Worm (Caenorhabditis elegans) whole organism, late embryonic: Measurements from ENCODE around the gene B0334.13.

Experiments used
- C38D4.7 ChIP-seq: fragments of 200-800 bp; sonication (Bioruptor generic); optimal IDR thresholded peaks from 2 replicates; lab custom pipeline; 2018; ENCODE audit warnings: mild to moderate bottlenecking, missing genetic modification characterization, moderate library complexity, missing compliant biosample characterization
- F13H6.1 ChIP-seq: sonication (generic microtip); optimal IDR thresholded peaks from 2 replicates; lab custom pipeline; 2016; ENCODE audit warnings: missing genetic modification characterization, missing compliant biosample characterization
- K02D7.2 ChIP-seq: sonication (generic microtip); optimal IDR thresholded peaks from 2 replicates; lab custom pipeline; 2017; ENCODE audit warnings: mild to moderate bottlenecking, missing genetic modification characterization, missing compliant biosample characterization
- K09A11.1 ChIP-seq: sonication (generic microtip); optimal IDR thresholded peaks from 2 replicates; lab custom pipeline; 2017; ENCODE audit warnings: antibody characterized with exemption, mild to moderate bottlenecking, missing genetic modification characterization, missing compliant biosample characterization; ENCODE audit not compliant: insufficient read depth
- ahr-1 ChIP-seq: sonication (generic microtip); optimal IDR thresholded peaks from 2 replicates; lab custom pipeline; 2016; ENCODE audit warnings: missing genetic modification characterization, missing compliant biosample characterization
- ceh-2 ChIP-seq: sonication (generic microtip); optimal IDR thresholded peaks from 2 replicates; lab custom pipeline; 2016; ENCODE audit warnings: missing genotype, missing genetic modification characterization, missing compliant biosample characterization
- ceh-24 ChIP-seq: sonication (generic microtip); optimal IDR thresholded peaks from 2 replicates; lab custom pipeline; 2016; ENCODE audit warnings: mild to moderate bottlenecking, missing genetic modification characterization, missing compliant biosample characterization
- ceh-30 ChIP-seq: fragments of 150-350 bp; optimal IDR thresholded peaks from 2 replicates; lab custom pipeline; 2014; ENCODE audit warnings: missing biosample characterization, missing genetic modification characterization
- ceh-34 ChIP-seq: sonication (generic microtip); optimal IDR thresholded peaks from 2 replicates; lab custom pipeline; 2016; ENCODE audit warnings: mild to moderate bottlenecking, missing genetic modification characterization, missing compliant biosample characterization
- ceh-45 ChIP-seq: fragments of 200-800 bp; sonication (Bioruptor generic); IDR thresholded peaks from 2 replicates; pipeline ENCODE4 v1.3.6; 2022; ENCODE audit warnings: missing genetic modification reagents, missing genetic modification characterization, missing compliant biosample characterization
- ceh-48 ChIP-seq: sonication (generic microtip); optimal IDR thresholded peaks from 2 replicates; lab custom pipeline; 2016; ENCODE audit warnings: missing genetic modification characterization, inconsistent platforms, missing compliant biosample characterization
- ceh-6 ChIP-seq: fragments of 200-800 bp; sonication (Bioruptor generic); optimal IDR thresholded peaks from 2 replicates; lab custom pipeline; 2018; ENCODE audit warnings: mild to moderate bottlenecking, missing genetic modification characterization, missing compliant biosample characterization
- ceh-9 ChIP-seq: sonication (generic microtip); optimal IDR thresholded peaks from 2 replicates; lab custom pipeline; 2016; ENCODE audit warnings: mild to moderate bottlenecking, missing genetic modification characterization, inconsistent platforms, missing compliant biosample characterization
- che-1 ChIP-seq: sonication (generic microtip); optimal IDR thresholded peaks from 2 replicates; lab custom pipeline; 2016; ENCODE audit warnings: mild to moderate bottlenecking, missing genetic modification characterization, missing compliant biosample characterization
- dmd-4 ChIP-seq: sonication (generic microtip); optimal IDR thresholded peaks from 2 replicates; lab custom pipeline; 2016; ENCODE audit warnings: borderline replicate concordance, missing genetic modification characterization, missing compliant biosample characterization
- dve-1 ChIP-seq: sonication (generic microtip); optimal IDR thresholded peaks from 2 replicates; lab custom pipeline; 2017; ENCODE audit warnings: antibody characterized with exemption, mild to moderate bottlenecking, missing genetic modification characterization, missing compliant biosample characterization
- elt-2 ChIP-seq: sonication (generic microtip); optimal IDR thresholded peaks from 2 replicates; lab custom pipeline; 2016; ENCODE audit warnings: missing genetic modification reagents, missing genetic modification characterization, missing compliant biosample characterization
- elt-4 ChIP-seq: sonication (generic microtip); optimal IDR thresholded peaks from 2 replicates; lab custom pipeline; 2016; ENCODE audit warnings: missing genetic modification characterization, missing compliant biosample characterization
- eyg-1 ChIP-seq: sonication (generic microtip); optimal IDR thresholded peaks from 2 replicates; lab custom pipeline; 2016; ENCODE audit warnings: missing genotype, missing genetic modification characterization, missing compliant biosample characterization
- fax-1 ChIP-seq: sonication (generic microtip); optimal IDR thresholded peaks from 2 replicates; lab custom pipeline; 2016; ENCODE audit warnings: missing genotype, missing genetic modification characterization, missing compliant biosample characterization
- gmeb-2 ChIP-seq: sonication (generic microtip); optimal IDR thresholded peaks from 2 replicates; lab custom pipeline; 2016; ENCODE audit warnings: missing genetic modification characterization, inconsistent platforms, missing compliant biosample characterization
- hlh-6 ChIP-seq: sonication (generic microtip); optimal IDR thresholded peaks from 2 replicates; lab custom pipeline; 2016; ENCODE audit warnings: missing genotype, missing genetic modification characterization, missing compliant biosample characterization
- hlh-8 ChIP-seq: sonication (generic microtip); optimal IDR thresholded peaks from 2 replicates; lab custom pipeline; 2016; ENCODE audit warnings: missing genotype, missing genetic modification characterization, missing compliant biosample characterization
- madf-2 ChIP-seq: sonication (generic microtip); optimal IDR thresholded peaks from 2 replicates; lab custom pipeline; 2017; ENCODE audit warnings: missing genetic modification characterization, missing compliant biosample characterization
- mec-3 ChIP-seq: sonication (generic microtip); optimal IDR thresholded peaks from 2 replicates; lab custom pipeline; 2016; ENCODE audit warnings: borderline replicate concordance, missing genetic modification characterization, missing compliant biosample characterization
- nfya-1 ChIP-seq: sonication (generic microtip); optimal IDR thresholded peaks from 2 replicates; lab custom pipeline; 2017; ENCODE audit warnings: missing genetic modification characterization, mild to moderate bottlenecking, missing compliant biosample characterization, antibody characterized with exemption, moderate library complexity
- odd-2 ChIP-seq: sonication (generic microtip); optimal IDR thresholded peaks from 2 replicates; lab custom pipeline; 2017; ENCODE audit warnings: antibody characterized with exemption, mild to moderate bottlenecking, missing genetic modification characterization, missing compliant biosample characterization
- pag-3 ChIP-seq: sonication (generic microtip); optimal IDR thresholded peaks from 2 replicates; lab custom pipeline; 2016; ENCODE audit warnings: missing compliant biosample characterization, missing genetic modification characterization, borderline replicate concordance
- pat-9 ChIP-seq: fragments of 200-800 bp; sonication (Bioruptor generic); optimal IDR thresholded peaks from 2 replicates; lab custom pipeline; 2018; ENCODE audit warnings: mild to moderate bottlenecking, missing genetic modification characterization, moderate library complexity, missing compliant biosample characterization
- pha-2 ChIP-seq: sonication (generic microtip); optimal IDR thresholded peaks from 2 replicates; lab custom pipeline; 2017; ENCODE audit warnings: mild to moderate bottlenecking, missing genetic modification characterization, missing compliant biosample characterization
- pha-4 ChIP-seq: fragments of 150-350 bp; optimal IDR thresholded peaks from 2 replicates; lab custom pipeline; 2018; ENCODE audit warnings: missing biosample characterization, missing genetic modification reagents, missing genetic modification characterization
- sdc-2 ChIP-seq: sonication (generic microtip); optimal IDR thresholded peaks from 2 replicates; lab custom pipeline; 2016; ENCODE audit warnings: missing genotype, missing genetic modification characterization, missing compliant biosample characterization
- sox-2 ChIP-seq: fragments of 200-800 bp; sonication (Bioruptor generic); IDR thresholded peaks from 2 replicates; pipeline ENCODE4 v1.3.6; 2022; ENCODE audit warnings: missing genetic modification reagents, missing genetic modification characterization, missing compliant biosample characterization
- tbx-7 ChIP-seq: sonication (generic microtip); optimal IDR thresholded peaks from 2 replicates; lab custom pipeline; 2016; ENCODE audit warnings: missing genotype, missing genetic modification characterization, missing compliant biosample characterization
- unc-42 ChIP-seq: sonication (generic microtip); optimal IDR thresholded peaks from 2 replicates; lab custom pipeline; 2016; ENCODE audit warnings: missing genotype, missing genetic modification characterization, missing compliant biosample characterization
- unc-55 ChIP-seq: sonication (generic microtip); optimal IDR thresholded peaks from 2 replicates; lab custom pipeline; 2017; ENCODE audit warnings: missing biosample characterization, missing genetic modification reagents, missing genetic modification characterization
- zip-5 ChIP-seq: sonication (generic microtip); optimal IDR thresholded peaks from 2 replicates; lab custom pipeline; 2016; ENCODE audit warnings: missing genetic modification characterization, missing compliant biosample characterization

Gene B0334.13

DNA sequence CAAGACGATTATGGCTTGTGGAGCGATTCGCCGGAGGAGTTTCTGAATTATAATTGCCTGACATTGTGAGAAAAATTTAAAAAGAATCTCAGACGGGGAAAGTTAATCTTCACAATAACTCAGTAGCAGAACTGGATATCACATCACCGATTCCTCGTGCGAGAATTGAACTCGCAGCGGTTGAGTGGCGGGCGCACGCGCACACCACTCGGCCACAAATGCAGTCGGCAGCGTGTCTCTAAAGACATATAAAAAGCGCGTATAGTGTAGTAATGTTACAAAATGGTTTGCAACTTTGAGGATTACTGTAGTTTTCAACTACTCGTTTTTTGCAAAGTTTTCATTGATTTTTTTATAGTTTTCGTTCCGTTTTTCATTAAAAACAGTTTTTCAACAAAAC, 3.5 kb upstream of the B0334.13 start (continued):
- TF ChIP-seq sox-2 (GFP tag; lab: Robert Waterston, UW) (peak; percentile 87), zip-5 (tag; lab: Kevin White, UChicago) (peak; percentile 84), ceh-30 (tag; lab: Kevin White, UChicago) (peak; percentile 72), ceh-6 (GFP tag; lab: Kevin White, UChicago) (peak; percentile 96), ceh-45 (GFP tag; lab: Robert Waterston, UW) (peak; percentile 95), unc-42 (tag; lab: Kevin White, UChicago) (peak; percentile 70), ceh-48 (peak; percentile 94), pha-4 (no peak), dmd-4 (tag; lab: Kevin White, UChicago) (peak; percentile 90), sdc-2 (tag; lab: Kevin White, UChicago) (peak; percentile 86), pha-2 (tag; lab: Kevin White, UChicago) (peak; percentile 94), K02D7.2 (tag; lab: Kevin White, UChicago) (peak; percentile 96), hlh-6 (peak; percentile 96), ahr-1 (peak; percentile 89), ceh-34 (tag; lab: Kevin White, UChicago) (peak; percentile 96), K09A11.1 (peak; percentile 84), eyg-1 (tag; lab: Kevin White, UChicago) (peak; percentile 95), gmeb-2 (tag; lab: Kevin White, UChicago) (peak; percentile 97), ceh-24 (tag; lab: Kevin White, UChicago) (peak; percentile 97), pag-3 (tag; lab: Kevin White, UChicago) (peak; percentile 80), C38D4.7 (peak; percentile 96), tbx-7 (tag; lab: Kevin White, UChicago) (peak; percentile 35), unc-55 (GFP tag; lab: Kevin White, UChicago) (no peak), odd-2 (tag; lab: Kevin White, UChicago) (peak; percentile 80), dve-1 (tag; lab: Kevin White, UChicago) (peak; percentile 88), elt-4 (peak; percentile 53), hlh-8 (tag; lab: Kevin White, UChicago) (peak; percentile 88), madf-2 (peak; percentile 95), elt-2 (tag; lab: Kevin White, UChicago) (peak; percentile 98), nfya-1 (peak; percentile 81), F13H6.1 (peak; percentile 95), ceh-9 (tag; lab: Kevin White, UChicago) (peak; percentile 95)
- TF ChIP-seq, all 69 proteins: peak for 62

DNA sequence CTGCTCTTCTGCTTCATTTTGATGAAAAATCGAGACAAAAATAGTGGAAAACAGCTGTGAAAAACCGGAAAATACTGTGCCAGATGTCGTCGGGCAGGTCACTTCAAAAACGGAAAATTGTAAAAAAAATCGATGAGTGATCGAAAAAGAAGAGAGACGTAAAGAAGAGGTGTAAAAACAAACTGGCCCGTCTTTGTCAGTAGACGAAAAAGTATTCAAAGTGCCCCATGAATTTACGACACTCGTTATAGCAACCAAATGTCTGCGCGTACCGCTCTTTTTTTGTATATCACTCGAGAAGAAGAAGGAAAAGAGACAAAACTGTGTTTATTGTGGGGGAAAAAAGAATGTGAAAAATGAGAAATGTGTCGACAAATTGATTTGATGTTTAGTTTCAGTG, 2.9 kb upstream of the B0334.13 start, which contains the start of gene twk-5:
Gene twk-5, minus strand, starts transcription at position 101 of the 400 bp plus-strand sequence.
- TF ChIP-seq pat-9 (tag; lab: Kevin White, UChicago), result no peak
- TF ChIP-seq, all 69 proteins: peak for 0

DNA sequence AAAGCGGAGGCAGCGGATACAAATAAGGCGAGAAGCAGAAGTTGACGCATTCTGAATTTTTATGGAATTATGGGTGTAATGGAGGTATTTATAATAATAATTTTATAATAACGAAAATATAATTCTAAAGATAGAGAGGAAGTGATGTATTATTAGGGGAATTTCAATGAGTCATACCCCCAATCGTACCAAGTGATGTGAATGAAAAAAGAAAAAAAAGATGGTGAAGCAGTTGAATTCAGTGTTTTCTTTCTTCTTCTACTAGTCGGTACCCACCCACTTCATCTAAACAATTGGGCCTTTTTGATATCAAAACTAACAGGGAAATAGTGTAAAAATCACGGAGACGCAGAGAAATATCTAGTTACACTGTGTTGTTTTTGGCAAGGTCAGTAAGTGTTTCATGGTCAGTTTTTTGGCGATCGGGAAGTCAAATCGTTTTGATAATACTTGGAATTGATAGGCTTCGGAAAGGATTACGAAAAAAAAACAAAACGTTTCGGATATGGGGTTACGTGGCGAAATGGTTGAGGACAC, 1.3 kb upstream of the B0334.13 start, which contains the start of gene ttr-18:
Gene ttr-18, minus strand, starts transcription at position 51 of the 537 bp plus-strand sequence.
- no peak for TF ChIP-seq hlh-8 (tag; lab: Kevin White, UChicago)
- no peak for TF ChIP-seq madf-2
- no peak for TF ChIP-seq unc-55 (GFP tag; lab: Kevin White, UChicago)
- TF ChIP-seq fax-1 (tag; lab: Kevin White, UChicago), result no peak
- no peak for TF ChIP-seq mec-3 (tag; lab: Kevin White, UChicago)
- TF ChIP-seq ceh-2 (tag; lab: Kevin White, UChicago), result no peak
- TF ChIP-seq C38D4.7, result no peak
- TF ChIP-seq che-1 (tag; lab: Kevin White, UChicago), result no peak
